Worm (Caenorhabditis elegans) whole organism, late embryonic: ENCODE measurements around the gene ttr-47.

Experiments used
- C38D4.7 ChIP-seq: fragments of 200-800 bp; sonication (Bioruptor generic); optimal IDR thresholded peaks from 2 replicates; lab custom pipeline; 2018; ENCODE audit warnings: mild to moderate bottlenecking, missing genetic modification characterization, moderate library complexity, missing compliant biosample characterization
- K02D7.2 ChIP-seq: sonication (generic microtip); optimal IDR thresholded peaks from 2 replicates; lab custom pipeline; 2017; ENCODE audit warnings: mild to moderate bottlenecking, missing genetic modification characterization, missing compliant biosample characterization
- Y22D7AL.16 ChIP-seq: sonication (generic microtip); optimal IDR thresholded peaks from 2 replicates; lab custom pipeline; 2016; ENCODE audit warnings: missing genetic modification characterization, missing compliant biosample characterization
- ahr-1 ChIP-seq: sonication (generic microtip); optimal IDR thresholded peaks from 2 replicates; lab custom pipeline; 2016; ENCODE audit warnings: missing genetic modification characterization, missing compliant biosample characterization
- ama-1 ChIP-seq: fragments of 150-350 bp; optimal IDR thresholded peaks from 2 replicates; lab custom pipeline; 2014
- ceh-18 ChIP-seq: sonication (generic microtip); optimal IDR thresholded peaks from 2 replicates; lab custom pipeline; 2016; ENCODE audit warnings: missing genetic modification characterization, missing compliant biosample characterization
- ceh-2 ChIP-seq: sonication (generic microtip); optimal IDR thresholded peaks from 2 replicates; lab custom pipeline; 2016; ENCODE audit warnings: missing genotype, missing genetic modification characterization, missing compliant biosample characterization
- ceh-22 ChIP-seq: sonication (generic microtip); optimal IDR thresholded peaks from 2 replicates; lab custom pipeline; 2017; ENCODE audit warnings: missing biosample characterization, missing genetic modification characterization
- ceh-24 ChIP-seq: sonication (generic microtip); optimal IDR thresholded peaks from 2 replicates; lab custom pipeline; 2016; ENCODE audit warnings: mild to moderate bottlenecking, missing genetic modification characterization, missing compliant biosample characterization
- ceh-45 ChIP-seq: fragments of 200-800 bp; sonication (Bioruptor generic); IDR thresholded peaks from 2 replicates; pipeline ENCODE4 v1.3.6; 2022; ENCODE audit warnings: missing genetic modification reagents, missing genetic modification characterization, missing compliant biosample characterization
- ceh-48 ChIP-seq: sonication (generic microtip); optimal IDR thresholded peaks from 2 replicates; lab custom pipeline; 2016; ENCODE audit warnings: missing genetic modification characterization, inconsistent platforms, missing compliant biosample characterization
- dmd-4 ChIP-seq: sonication (generic microtip); optimal IDR thresholded peaks from 2 replicates; lab custom pipeline; 2016; ENCODE audit warnings: borderline replicate concordance, missing genetic modification characterization, missing compliant biosample characterization
- eyg-1 ChIP-seq: sonication (generic microtip); optimal IDR thresholded peaks from 2 replicates; lab custom pipeline; 2016; ENCODE audit warnings: missing genotype, missing genetic modification characterization, missing compliant biosample characterization
- fax-1 ChIP-seq: sonication (generic microtip); optimal IDR thresholded peaks from 2 replicates; lab custom pipeline; 2016; ENCODE audit warnings: missing genotype, missing genetic modification characterization, missing compliant biosample characterization
- gmeb-2 ChIP-seq: sonication (generic microtip); optimal IDR thresholded peaks from 2 replicates; lab custom pipeline; 2016; ENCODE audit warnings: missing genetic modification characterization, inconsistent platforms, missing compliant biosample characterization
- hlh-15 ChIP-seq: sonication (generic microtip); optimal IDR thresholded peaks from 2 replicates; lab custom pipeline; 2016; ENCODE audit warnings: missing genetic modification characterization, missing compliant biosample characterization
- hlh-6 ChIP-seq: sonication (generic microtip); optimal IDR thresholded peaks from 2 replicates; lab custom pipeline; 2016; ENCODE audit warnings: missing genotype, missing genetic modification characterization, missing compliant biosample characterization
- hlh-8 ChIP-seq: sonication (generic microtip); optimal IDR thresholded peaks from 2 replicates; lab custom pipeline; 2016; ENCODE audit warnings: missing genotype, missing genetic modification characterization, missing compliant biosample characterization
- lim-6 ChIP-seq: sonication (generic microtip); optimal IDR thresholded peaks from 2 replicates; lab custom pipeline; 2016; ENCODE audit warnings: missing genetic modification characterization, missing compliant biosample characterization
- lin-11 ChIP-seq: fragments of 200-800 bp; sonication (Bioruptor generic); optimal IDR thresholded peaks from 2 replicates; lab custom pipeline; 2018; ENCODE audit warnings: mild to moderate bottlenecking, missing genetic modification characterization, missing compliant biosample characterization
- nhr-11 ChIP-seq: fragments of 150-350 bp; optimal IDR thresholded peaks from 2 replicates; lab custom pipeline; 2014; ENCODE audit warnings: missing biosample characterization, missing genetic modification characterization
- nhr-232 ChIP-seq: sonication (generic microtip); optimal IDR thresholded peaks from 2 replicates; lab custom pipeline; 2016; ENCODE audit warnings: missing genetic modification characterization, missing compliant biosample characterization
- odd-2 ChIP-seq: sonication (generic microtip); optimal IDR thresholded peaks from 2 replicates; lab custom pipeline; 2017; ENCODE audit warnings: antibody characterized with exemption, mild to moderate bottlenecking, missing genetic modification characterization, missing compliant biosample characterization
- pag-3 ChIP-seq: sonication (generic microtip); optimal IDR thresholded peaks from 2 replicates; lab custom pipeline; 2016; ENCODE audit warnings: missing compliant biosample characterization, missing genetic modification characterization, borderline replicate concordance
- pat-9 ChIP-seq: fragments of 200-800 bp; sonication (Bioruptor generic); optimal IDR thresholded peaks from 2 replicates; lab custom pipeline; 2018; ENCODE audit warnings: mild to moderate bottlenecking, missing genetic modification characterization, moderate library complexity, missing compliant biosample characterization
- pax-1 ChIP-seq: fragments of 150-350 bp; optimal IDR thresholded peaks from 2 replicates; lab custom pipeline; 2014; ENCODE audit warnings: missing biosample characterization, missing genetic modification characterization
- pha-2 ChIP-seq: sonication (generic microtip); optimal IDR thresholded peaks from 2 replicates; lab custom pipeline; 2017; ENCODE audit warnings: mild to moderate bottlenecking, missing genetic modification characterization, missing compliant biosample characterization
- sdc-2 ChIP-seq: sonication (generic microtip); optimal IDR thresholded peaks from 2 replicates; lab custom pipeline; 2016; ENCODE audit warnings: missing genotype, missing genetic modification characterization, missing compliant biosample characterization
- sox-2 ChIP-seq: fragments of 200-800 bp; sonication (Bioruptor generic); IDR thresholded peaks from 2 replicates; pipeline ENCODE4 v1.3.6; 2022; ENCODE audit warnings: missing genetic modification reagents, missing genetic modification characterization, missing compliant biosample characterization
- sox-4 ChIP-seq: sonication (generic microtip); optimal IDR thresholded peaks from 2 replicates; lab custom pipeline; 2017; ENCODE audit warnings: mild to moderate bottlenecking, missing genetic modification characterization, inconsistent platforms, missing compliant biosample characterization
- tbx-2 ChIP-seq: sonication (generic microtip); optimal IDR thresholded peaks from 2 replicates; lab custom pipeline; 2016; ENCODE audit warnings: missing genetic modification characterization, missing compliant biosample characterization
- unc-3 ChIP-seq, 2 experiments: fragments of 200-800 bp in 1 of 2; sonication (Bioruptor generic) in 1 of 2; sonication (generic microtip) in 1 of 2; conservative IDR thresholded peaks in 1 of 2; optimal IDR thresholded peaks in 1 of 2; 2 replicates each; pipeline versions ENCODE4 v1.3.6 to Lab custom; 2016 to 2022; ENCODE audit warnings: missing compliant biosample characterization in 2 of 2, missing genetic modification characterization in 2 of 2, missing genetic modification reagents in 1 of 2
- unc-42 ChIP-seq: sonication (generic microtip); optimal IDR thresholded peaks from 2 replicates; lab custom pipeline; 2016; ENCODE audit warnings: missing genotype, missing genetic modification characterization, missing compliant biosample characterization
- unc-86 ChIP-seq: sonication (generic microtip); optimal IDR thresholded peaks from 2 replicates; lab custom pipeline; 2016; ENCODE audit warnings: missing genetic modification characterization, missing compliant biosample characterization

ttr-47 gene

DNA sequence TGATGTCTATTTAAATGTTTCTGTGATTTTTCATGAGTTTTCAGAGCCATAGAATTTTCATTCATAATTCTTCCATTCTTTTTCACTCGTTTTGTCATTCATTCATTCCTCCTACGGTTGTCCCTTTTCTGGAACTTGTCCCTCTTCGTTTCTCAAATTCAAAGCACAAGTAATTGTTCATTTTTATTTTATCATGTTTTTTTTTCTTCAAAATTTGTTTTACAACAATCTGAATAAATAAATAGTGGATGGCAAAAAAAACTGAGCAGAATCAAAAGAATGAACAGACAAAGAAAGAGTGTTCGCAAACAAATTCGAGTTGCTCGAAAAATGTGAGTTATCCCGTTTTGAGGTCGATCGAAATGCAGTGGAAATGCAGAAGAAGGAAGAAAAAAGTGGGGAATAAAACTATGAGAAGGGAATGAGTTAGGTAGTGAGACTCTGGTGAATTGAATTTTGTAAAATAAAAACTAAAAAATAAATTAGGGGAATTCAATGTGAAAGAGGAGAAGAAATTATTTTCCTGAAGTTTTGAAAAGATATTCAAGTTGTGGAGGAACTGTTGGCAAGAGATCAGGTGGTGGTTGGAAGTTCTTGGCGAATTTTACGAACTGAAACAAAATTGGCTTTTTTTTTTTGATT is 16.7 kb downstream of the ttr-47 start:
- TF ChIP-seq unc-3 (GFP tag; conservative IDR thresholded peaks at IDR 0.05; lab: Robert Waterston, UW) = no peak
- no peak for TF ChIP-seq unc-3 (tag; optimal IDR thresholded peaks at IDR 0.05; lab: Kevin White, UChicago)
- no peak for TF ChIP-seq hlh-15 (tag; lab: Kevin White, UChicago)
- TF ChIP-seq nhr-11 (tag; lab: Kevin White, UChicago) = no peak
- TF ChIP-seq K02D7.2 = no peak
- no peak for TF ChIP-seq dmd-4 (tag; lab: Kevin White, UChicago)
- TF ChIP-seq ceh-2 (tag; lab: Kevin White, UChicago) = no peak
- TF ChIP-seq nhr-232 = no peak
- no peak for TF ChIP-seq sox-4 (tag; lab: Kevin White, UChicago)
- TF ChIP-seq ceh-22 (tag; lab: Kevin White, UChicago) = no peak
- TF ChIP-seq hlh-8 (tag; lab: Kevin White, UChicago) = no peak
- no peak for TF ChIP-seq pha-2
- no peak for TF ChIP-seq ceh-45
- TF ChIP-seq fax-1 = no peak
- no peak for TF ChIP-seq ahr-1 (tag; lab: Kevin White, UChicago)
- TF ChIP-seq lim-6 (tag; lab: Kevin White, UChicago) = no peak
- TF ChIP-seq lin-11 (tag; lab: Kevin White, UChicago) = no peak
- TF ChIP-seq unc-42 (tag; lab: Kevin White, UChicago) = no peak
- no peak for TF ChIP-seq pax-1

ce11 chrV:8940419-8940818 is 17.5 kb downstream of the ttr-47 start:
- TF ChIP-seq eyg-1 (tag; lab: Kevin White, UChicago) (no peak), pat-9 (tag; lab: Kevin White, UChicago) (no peak), tbx-2 (tag; lab: Kevin White, UChicago) (no peak), hlh-8 (tag; lab: Kevin White, UChicago) (no peak), ceh-2 (tag; lab: Kevin White, UChicago) (no peak), fax-1 (no peak), sdc-2 (no peak), ceh-48 (tag; lab: Kevin White, UChicago) (no peak), gmeb-2 (tag; lab: Kevin White, UChicago) (no peak), odd-2 (tag; lab: Kevin White, UChicago) (no peak), Y22D7AL.16 (tag; lab: Kevin White, UChicago) (no peak), hlh-6 (no peak), C38D4.7 (GFP tag; lab: Kevin White, UChicago) (no peak), hlh-15 (tag; lab: Kevin White, UChicago) (no peak), ahr-1 (tag; lab: Kevin White, UChicago) (no peak), ama-1 (lab: Kevin White, UChicago) (no peak), unc-86 (tag; lab: Kevin White, UChicago) (no peak)

ce11 chrV:8942437-8942978 is 19.6 kb downstream of the ttr-47 start:
- TF ChIP-seq odd-2 (tag; lab: Kevin White, UChicago) (no peak), ceh-18 (no peak), fax-1 (no peak), sox-2 (no peak), ceh-22 (tag; lab: Kevin White, UChicago) (no peak), pag-3 (tag; lab: Kevin White, UChicago) (no peak), ceh-24 (tag; lab: Kevin White, UChicago) (no peak)

DNA sequence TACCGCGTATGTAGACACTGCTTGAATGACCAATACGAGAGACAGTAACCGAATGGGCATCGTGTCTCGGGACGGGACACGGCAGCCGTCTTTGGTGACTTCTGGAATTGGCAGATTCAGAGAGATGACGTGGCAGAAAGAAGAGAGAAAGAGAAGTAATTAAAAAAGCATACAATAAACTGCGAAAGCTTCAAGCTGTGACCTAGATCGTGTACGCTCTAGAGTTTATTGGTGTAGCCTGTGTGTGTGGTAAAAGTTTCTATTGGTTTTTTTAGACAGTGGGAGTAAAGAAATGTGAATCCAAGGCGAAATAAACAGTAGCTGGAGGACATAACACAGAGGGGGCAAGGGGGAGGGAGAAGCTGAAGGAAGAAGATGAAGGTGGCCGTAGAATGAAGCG is 21.1 kb downstream of the ttr-47 start, which contains the start of gene T19A5.3:
Gene T19A5.3 (minus strand): TSS at position 101 of the 400 bp plus-strand sequence.
- TF ChIP-seq Y22D7AL.16 (tag; lab: Kevin White, UChicago) = no peak
- TF ChIP-seq eyg-1 (tag; lab: Kevin White, UChicago) = no peak
- no peak for TF ChIP-seq tbx-2 (tag; lab: Kevin White, UChicago)
